Worm (Caenorhabditis elegans) whole organism, L1 larva: ENCODE data around the gene C29E4.12.

ENCODE experiments used
- C16A3.4 ChIP-seq: fragments of 150-350 bp; optimal IDR thresholded peaks from 2 replicates; lab custom pipeline; 2014; ENCODE audit warnings: missing biosample characterization, missing genetic modification characterization
- C34B4.2 ChIP-seq: sonication (generic microtip); optimal IDR thresholded peaks from 2 replicates; lab custom pipeline; 2017; ENCODE audit warnings: mild to moderate bottlenecking, missing genetic modification characterization, missing compliant biosample characterization
- F16B12.6 ChIP-seq: fragments of 150-350 bp; optimal IDR thresholded peaks from 2 replicates; lab custom pipeline; 2014; ENCODE audit warnings: missing biosample characterization, missing genetic modification characterization
- alr-1 ChIP-seq: fragments of 200-800 bp; sonication (Bioruptor generic); optimal IDR thresholded peaks from 2 replicates; lab custom pipeline; 2018; ENCODE audit warnings: borderline replicate concordance, mild to moderate bottlenecking, missing genetic modification characterization, missing compliant biosample characterization
- ama-1 ChIP-seq: fragments of 150-350 bp; optimal IDR thresholded peaks from 2 replicates; lab custom pipeline; 2014
- blmp-1 ChIP-seq: fragments of 150-350 bp; optimal IDR thresholded peaks from 2 replicates; lab custom pipeline; 2014; ENCODE audit warnings: missing biosample characterization, missing genetic modification characterization
- ceh-82 ChIP-seq, 3 experiments: fragments of 150-350 bp in 1 of 3; sonication (generic microtip) in 2 of 3; optimal IDR thresholded peaks; 2 replicates each; lab custom pipeline; 2014 to 2017; ENCODE audit warnings: missing biosample characterization in 3 of 3, missing genetic modification characterization in 3 of 3
- ceh-88 ChIP-seq: fragments of 200-800 bp; sonication (Bioruptor generic); IDR thresholded peaks from 2 replicates; pipeline ENCODE4 v1.3.6; 2022; ENCODE audit warnings: missing genetic modification characterization, missing compliant biosample characterization
- dpl-1 ChIP-seq, 3 experiments: fragments of 150-350 bp in 2 of 3; sonication (generic microtip) in 1 of 3; optimal IDR thresholded peaks; 2 replicates each; lab custom pipeline; 2014 to 2017; ENCODE audit warnings: missing biosample characterization in 3 of 3, missing genetic modification characterization in 3 of 3, missing genetic modification reagents in 3 of 3
- efl-1 ChIP-seq, 4 experiments: fragments of 150-350 bp; optimal IDR thresholded peaks in 3 of 4; peaks in 1 of 4; 1 replicate in 1 of 4; 2 replicates in 3 of 4; lab custom pipeline; 2014; ENCODE audit warnings: missing biosample characterization in 2 of 4, missing genetic modification characterization in 2 of 4, missing genetic modification reagents in 2 of 4
- efl-3 ChIP-seq: fragments of 200-800 bp; sonication (Bioruptor generic); optimal IDR thresholded peaks from 2 replicates; lab custom pipeline; 2018; ENCODE audit warnings: mild to moderate bottlenecking, missing genetic modification characterization, missing compliant biosample characterization
- egl-13 ChIP-seq: sonication (generic microtip); optimal IDR thresholded peaks from 2 replicates; lab custom pipeline; 2016; ENCODE audit warnings: missing genotype, missing genetic modification reagents, missing genetic modification characterization, missing compliant biosample characterization
- egl-27 ChIP-seq, 2 experiments: fragments of 150-350 bp in 1 of 2; sonication (generic microtip); optimal IDR thresholded peaks; 3 replicates each; lab custom pipeline; 2017 to 2018; ENCODE audit warnings: missing biosample characterization in 2 of 2, missing genetic modification characterization in 2 of 2, missing genetic modification reagents in 2 of 2
- elt-3 ChIP-seq, 6 experiments: fragments of 150-350 bp in 1 of 6; sonication (generic microtip); optimal IDR thresholded peaks; 2 replicates each; lab custom pipeline; 2017 to 2018; ENCODE audit warnings: missing biosample characterization in 6 of 6, missing genetic modification characterization in 6 of 6, inconsistent platforms in 1 of 6
- ets-5 ChIP-seq: fragments of 200-800 bp; sonication (Bioruptor generic); IDR thresholded peaks from 2 replicates; pipeline ENCODE4 v1.3.6; 2022; ENCODE audit warnings: missing genetic modification characterization, missing compliant biosample characterization
- fkh-10 ChIP-seq: sonication (generic microtip); optimal IDR thresholded peaks from 2 replicates; lab custom pipeline; 2017; ENCODE audit warnings: missing biosample characterization, missing genetic modification reagents, missing genetic modification characterization
- fkh-8 ChIP-seq: sonication (generic microtip); optimal IDR thresholded peaks from 2 replicates; lab custom pipeline; 2016; ENCODE audit warnings: mild to moderate bottlenecking, missing genetic modification characterization, missing compliant biosample characterization
- grh-1 ChIP-seq: fragments of 200-800 bp; sonication (Bioruptor generic); IDR thresholded peaks from 2 replicates; pipeline ENCODE4 v1.3.6; 2022; ENCODE audit warnings: missing genetic modification reagents, missing genetic modification characterization, missing compliant biosample characterization
- irx-1 ChIP-seq: sonication (generic microtip); optimal IDR thresholded peaks from 2 replicates; lab custom pipeline; 2016; ENCODE audit warnings: missing genetic modification characterization, missing compliant biosample characterization
- isw-1 ChIP-seq: fragments of 200-800 bp; sonication (Bioruptor generic); IDR thresholded peaks from 2 replicates; pipeline ENCODE4 v1.3.6; 2022; ENCODE audit warnings: missing genetic modification characterization, missing compliant biosample characterization
- lin-15B ChIP-seq: fragments of 150-350 bp; sonication (generic microtip); optimal IDR thresholded peaks from 3 replicates; lab custom pipeline; 2014; ENCODE audit warnings: missing biosample characterization, missing genetic modification characterization
- lin-39 ChIP-seq: fragments of 150-350 bp; optimal IDR thresholded peaks from 2 replicates; lab custom pipeline; 2014; ENCODE audit warnings: missing biosample characterization, missing genetic modification reagents, missing genetic modification characterization
- lir-3 ChIP-seq: sonication (generic microtip); optimal IDR thresholded peaks from 2 replicates; lab custom pipeline; 2016; ENCODE audit warnings: mild to moderate bottlenecking, missing genetic modification characterization, moderate library complexity, missing compliant biosample characterization; ENCODE audit not compliant: poor library complexity
- lsy-2 ChIP-seq, 2 experiments: fragments of 150-350 bp; optimal IDR thresholded peaks; 2 replicates each; lab custom pipeline; 2014; ENCODE audit warnings: missing biosample characterization in 2 of 2, missing genetic modification characterization in 2 of 2
- mab-9 ChIP-seq: fragments of 200-800 bp; sonication (Bioruptor generic); IDR thresholded peaks from 2 replicates; pipeline ENCODE4 v1.3.6; 2022; ENCODE audit warnings: missing genetic modification reagents, missing genetic modification characterization, missing compliant biosample characterization
- mef-2 ChIP-seq: fragments of 150-350 bp; optimal IDR thresholded peaks from 2 replicates; lab custom pipeline; 2014; ENCODE audit warnings: missing biosample characterization, missing genetic modification characterization
- nhr-19 ChIP-seq: fragments of 200-800 bp; sonication (Bioruptor generic); conservative IDR thresholded peaks from 2 replicates; pipeline ENCODE4 v1.3.6; 2022; ENCODE audit warnings: missing genetic modification characterization, missing compliant biosample characterization
- nhr-20 ChIP-seq: sonication (generic microtip); optimal IDR thresholded peaks from 2 replicates; lab custom pipeline; 2016; ENCODE audit warnings: mild to moderate bottlenecking, missing genetic modification characterization, missing compliant biosample characterization
- nhr-47 ChIP-seq: sonication (generic microtip); optimal IDR thresholded peaks from 2 replicates; lab custom pipeline; 2016; ENCODE audit warnings: mild to moderate bottlenecking, missing genetic modification characterization, moderate library complexity, missing compliant biosample characterization
- pqm-1 ChIP-seq: sonication (generic microtip); optimal IDR thresholded peaks from 3 replicates; lab custom pipeline; 2017; ENCODE audit warnings: missing biosample characterization, missing genetic modification characterization
- rnt-1 ChIP-seq: sonication (generic microtip); optimal IDR thresholded peaks from 2 replicates; lab custom pipeline; 2016; ENCODE audit warnings: mild to moderate bottlenecking, missing genetic modification characterization, moderate library complexity, missing compliant biosample characterization
- snu-23 ChIP-seq: sonication (generic microtip); optimal IDR thresholded peaks from 2 replicates; lab custom pipeline; 2016; ENCODE audit warnings: missing genetic modification characterization, missing compliant biosample characterization
- swsn-7 ChIP-seq: sonication (generic microtip); optimal IDR thresholded peaks from 2 replicates; lab custom pipeline; 2016; ENCODE audit warnings: missing genetic modification characterization, missing compliant biosample characterization
- tbx-2 ChIP-seq: sonication (generic microtip); optimal IDR thresholded peaks from 2 replicates; lab custom pipeline; 2016; ENCODE audit warnings: missing genetic modification characterization, missing compliant biosample characterization
- unc-86 ChIP-seq: sonication (generic microtip); optimal IDR thresholded peaks from 2 replicates; lab custom pipeline; 2016; ENCODE audit warnings: missing genetic modification characterization, missing compliant biosample characterization
- unc-98 ChIP-seq: fragments of 200-800 bp; sonication (Bioruptor generic); IDR thresholded peaks from 2 replicates; pipeline ENCODE4 v1.3.6; 2022; ENCODE audit warnings: missing genetic modification characterization, missing compliant biosample characterization
- zip-4 ChIP-seq: fragments of 200-800 bp; sonication (Bioruptor generic); optimal IDR thresholded peaks from 2 replicates; lab custom pipeline; 2018; ENCODE audit warnings: mild to moderate bottlenecking, missing genetic modification characterization, moderate library complexity, missing compliant biosample characterization
- ztf-11 ChIP-seq, 2 experiments: sonication (generic microtip); optimal IDR thresholded peaks; 2 replicates each; lab custom pipeline; 2016 to 2017; ENCODE audit warnings: missing genetic modification characterization in 2 of 2, missing biosample characterization in 1 of 2, missing compliant biosample characterization in 1 of 2

Gene C29E4.12

DNA sequence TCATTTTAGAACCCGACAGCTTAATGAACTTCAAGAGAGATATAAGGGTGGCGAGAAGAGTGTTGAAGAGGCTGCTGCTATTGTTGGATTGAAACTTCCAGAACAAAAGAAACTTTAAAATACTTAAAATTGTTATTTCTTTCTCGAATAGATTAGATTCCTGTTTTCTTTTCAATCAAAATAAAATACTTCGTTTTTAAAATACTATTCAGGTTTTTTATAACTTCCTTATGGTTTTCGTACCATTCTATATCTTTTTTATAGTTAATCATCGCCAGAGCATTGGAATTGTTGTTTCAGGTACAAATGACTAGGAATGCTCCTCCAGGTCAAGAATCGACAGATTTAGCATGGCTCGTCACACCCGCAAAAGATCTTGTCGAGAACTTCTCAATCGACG, 466 bp downstream of the C29E4.12 start, which contains the start of gene kle-2:
TSS of gene kle-2 (plus strand) at position 301 of the 400 bp plus-strand sequence.
- TF ChIP-seq ztf-11 (tag; optimal IDR thresholded peaks at IDR 0.05; lab: Kevin White, UChicago) (no peak), lin-39 (tag; lab: Kevin White, UChicago) (no peak), zip-4 (GFP tag; lab: Kevin White, UChicago) (no peak), fkh-10 (no peak), elt-3 (tag; optimal IDR thresholded peaks at IDR 0.05; lab: Kevin White, UChicago) (no peak), lir-3 (tag; lab: Kevin White, UChicago) (no peak), egl-27 (tag; optimal IDR thresholded peaks at IDR 0.05; lab: Kevin White, UChicago) (no peak), mef-2 (no peak)

DNA sequence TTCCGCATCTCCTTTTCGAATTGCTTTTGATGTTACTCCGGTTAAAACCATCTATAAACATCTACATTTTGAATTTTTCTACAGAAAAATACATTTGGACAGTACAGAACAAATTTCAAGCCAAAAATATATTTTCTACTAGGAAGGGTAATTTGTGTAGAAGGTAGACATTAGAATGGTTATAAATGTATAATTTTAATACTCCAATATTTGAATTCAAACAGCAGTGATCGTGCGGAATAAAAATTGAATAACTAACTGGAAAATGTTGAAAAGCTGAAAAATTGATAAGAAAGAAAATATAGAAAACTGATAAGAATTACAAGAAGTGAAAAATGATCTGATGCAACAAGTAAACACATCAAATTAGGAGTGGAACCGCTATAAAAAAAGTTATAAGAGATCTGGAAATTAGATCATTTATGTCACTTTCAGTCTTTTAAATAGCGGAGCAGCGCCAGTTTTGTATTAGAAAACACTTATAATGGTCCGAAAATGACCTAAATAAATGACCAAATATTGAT, 6.1 kb downstream of the C29E4.12 start, which contains the start of gene gsto-1:
TSS of gene gsto-1 (minus strand) at position 51 of the 524 bp plus-strand sequence.
- TF ChIP-seq grh-1 (GFP tag; lab: Robert Waterston, UW): no peak
- TF ChIP-seq isw-1 (GFP tag; lab: Robert Waterston, UW): no peak
- TF ChIP-seq ztf-11 (tag; optimal IDR thresholded peaks at IDR 0.05; lab: Kevin White, UChicago): no peak
- TF ChIP-seq egl-13 (tag; lab: Kevin White, UChicago): no peak
- no peak for TF ChIP-seq lir-3 (tag; lab: Kevin White, UChicago)
- TF ChIP-seq pqm-1: no peak
- no peak for TF ChIP-seq C34B4.2 (tag; lab: Kevin White, UChicago)

DNA sequence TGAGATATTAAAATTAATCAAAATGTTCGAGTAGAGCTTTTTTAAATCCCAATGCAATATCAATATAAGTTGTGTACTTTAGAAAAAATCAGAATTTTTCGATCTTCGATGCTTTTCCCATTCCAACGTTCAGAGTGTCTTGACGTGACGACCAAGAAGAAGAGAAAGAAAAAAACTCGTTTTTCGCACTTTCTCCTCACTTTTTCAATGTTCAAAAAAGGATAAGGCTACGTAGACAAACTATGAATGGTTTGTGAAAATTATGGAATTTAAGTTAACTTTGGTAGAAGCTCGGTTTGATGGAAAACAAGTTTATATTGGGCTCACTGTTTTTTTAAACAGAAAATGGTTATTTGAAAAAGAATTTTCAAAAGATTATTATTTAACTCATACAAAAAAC, 6.7 kb downstream of the C29E4.12 start:
- no peak for TF ChIP-seq egl-13 (tag; lab: Kevin White, UChicago)
- no peak for TF ChIP-seq efl-3
- TF ChIP-seq C16A3.4 (tag; lab: Kevin White, UChicago): no peak
- TF ChIP-seq egl-27 (tag; optimal IDR thresholded peaks at IDR 0.05; lab: Kevin White, UChicago): no peak
- no peak for TF ChIP-seq ceh-88 (GFP tag; lab: Robert Waterston, UW)
- TF ChIP-seq blmp-1 (tag; lab: Kevin White, UChicago): peak; percentile 54
- no peak for TF ChIP-seq efl-1 (optimal IDR thresholded peaks at IDR 0.05; lab: Kevin White, UChicago)
- peak in 1 of 2 experiments; percentile 56 for TF ChIP-seq efl-1 (GFP tag; optimal IDR thresholded peaks at IDR 0.05 in 1 of 2; lab: Kevin White, UChicago)
- no peak for TF ChIP-seq irx-1 (tag; lab: Kevin White, UChicago)
- TF ChIP-seq unc-98: no peak

DNA sequence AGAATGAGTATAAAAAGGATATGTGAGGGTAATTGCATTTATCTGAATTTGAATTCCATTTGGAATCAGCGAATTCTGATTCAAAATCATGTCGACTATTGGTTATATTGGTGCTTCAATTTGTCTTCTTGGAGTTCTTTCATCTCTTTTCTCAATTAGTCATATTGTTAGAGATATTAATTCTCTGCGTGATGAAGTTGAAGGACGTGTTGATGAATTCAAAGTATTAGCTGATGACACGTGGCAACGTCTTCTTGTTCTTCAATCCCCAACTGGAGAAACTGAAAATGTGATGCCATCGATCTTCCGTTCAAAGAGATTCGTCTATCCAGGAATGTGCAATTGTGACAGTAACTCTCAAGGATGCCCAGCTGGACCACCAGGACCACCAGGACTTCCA, 7.9 kb downstream of the C29E4.12 start, which contains the start of gene col-90:
TSS of gene col-90 (plus strand) at position 37 of the 400 bp plus-strand sequence.
- TF ChIP-seq ztf-11 (tag; optimal IDR thresholded peaks at IDR 0.05; lab: Kevin White, UChicago): no peak
- TF ChIP-seq ama-1 (lab: Kevin White, UChicago): peak; percentile 70
- peak; percentile 6 for TF ChIP-seq blmp-1 (tag; lab: Kevin White, UChicago)

DNA sequence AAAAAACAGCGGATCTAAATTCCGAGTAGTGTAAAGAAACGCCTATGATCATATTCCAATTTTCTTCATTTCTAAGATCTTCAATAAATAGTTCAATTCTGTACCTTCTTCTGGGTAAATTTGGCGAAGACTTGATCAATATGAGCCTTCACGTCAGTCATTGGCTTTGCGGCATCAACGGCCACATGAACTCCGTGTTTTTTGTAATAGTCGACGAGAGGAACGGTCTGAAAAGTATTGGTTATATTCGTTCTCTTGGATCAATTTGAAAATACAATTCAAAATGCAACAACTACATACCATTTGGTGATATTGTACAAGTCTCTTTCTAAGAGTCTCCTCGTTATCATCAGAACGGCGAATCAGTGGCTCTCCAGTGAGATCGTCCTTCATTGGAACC, 9.5 kb downstream of the C29E4.12 start:
- TF ChIP-seq efl-1 (optimal IDR thresholded peaks at IDR 0.05; lab: Kevin White, UChicago): no peak
- TF ChIP-seq efl-1 (GFP tag; optimal IDR thresholded peaks at IDR 0.05 in 1 of 2; lab: Kevin White, UChicago): peak in 1 of 2 experiments; percentile 58
- TF ChIP-seq mab-9: no peak

DNA sequence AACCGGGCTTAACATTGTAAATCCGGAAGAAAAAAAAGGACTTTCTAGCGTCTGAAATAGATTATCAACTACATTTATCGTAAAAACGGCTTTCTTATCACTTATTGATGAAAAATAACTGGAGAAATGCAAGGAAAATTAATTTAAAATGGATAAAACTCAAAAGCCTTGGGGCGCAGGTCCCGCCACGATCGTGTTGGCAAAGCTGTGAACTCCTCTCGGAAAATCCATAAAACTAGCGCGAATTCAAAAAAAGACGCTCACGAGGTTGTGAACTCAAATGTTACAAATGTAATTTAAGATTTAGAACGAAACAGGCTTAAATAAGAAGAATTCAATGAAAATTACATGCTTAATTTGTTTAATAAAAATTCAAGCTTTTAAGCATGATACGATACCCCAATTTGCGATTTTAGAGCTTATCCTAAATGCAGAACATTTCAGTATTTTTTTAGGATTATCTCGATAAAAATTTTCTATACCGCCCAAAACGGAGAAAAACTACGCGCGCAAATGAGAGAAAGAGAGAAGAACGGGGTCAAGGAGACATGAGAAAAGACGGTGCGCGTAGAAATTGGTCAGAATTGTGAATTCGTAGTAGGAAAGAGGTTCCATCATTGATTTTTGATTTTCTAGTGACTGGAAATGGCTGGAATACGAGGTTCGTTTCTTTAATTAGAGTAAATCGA, 11.3 kb downstream of the C29E4.12 start, which contains the start of gene C29E4.15:
TSS of gene C29E4.15 (plus strand) at position 547 of the 689 bp plus-strand sequence.
- TF ChIP-seq nhr-47 (tag; lab: Kevin White, UChicago) (peak; percentile 58), lin-15B (tag; lab: Kevin White, UChicago) (peak; percentile 17), rnt-1 (tag; lab: Kevin White, UChicago) (peak; percentile 68), snu-23 (GFP tag; lab: Kevin White, UChicago) (peak; percentile 58), nhr-19 (GFP tag; lab: Robert Waterston, UW) (peak; percentile 52), lsy-2 (tag; optimal IDR thresholded peaks at IDR 0.05; lab: Kevin White, UChicago) (peak; percentile 53 to 73), nhr-20 (tag; lab: Kevin White, UChicago) (peak; percentile 48), ceh-82 (tag; optimal IDR thresholded peaks at IDR 0.05; lab: Kevin White, UChicago) (peak in 1 of 3 experiments; percentile 43), swsn-7 (peak; percentile 47), ets-5 (GFP tag; lab: Robert Waterston, UW) (no peak), unc-86 (tag; lab: Kevin White, UChicago) (peak; percentile 40), tbx-2 (peak; percentile 21), dpl-1 (GFP tag; optimal IDR thresholded peaks at IDR 0.05; lab: Kevin White, UChicago) (peak; percentile 79 to 92 (median 84)), C34B4.2 (tag; lab: Kevin White, UChicago) (no peak), efl-3 (no peak), fkh-8 (tag; lab: Kevin White, UChicago) (peak; percentile 29), efl-1 (optimal IDR thresholded peaks at IDR 0.05; lab: Kevin White, UChicago) (peak; percentile 92), efl-1 (GFP tag; optimal IDR thresholded peaks at IDR 0.05 in 1 of 2; lab: Kevin White, UChicago) (peak; percentile 90 to 98), F16B12.6 (peak; percentile 30), blmp-1 (tag; lab: Kevin White, UChicago) (peak; percentile 64), alr-1 (no peak), mef-2 (no peak)
